Fruit fly (Drosophila melanogaster) whole organism, embryonic: ENCODE data around the gene CG42841.

Source experiments
- Atf-2 ChIP-seq: fragments of 200-800 bp; sonication (Bioruptor generic); optimal IDR thresholded peaks from 2 replicates; lab custom pipeline; 2016; ENCODE audit warnings: missing biosample characterization, missing genetic modification characterization
- Atf3 ChIP-seq: fragments of 200-800 bp; sonication (Bioruptor generic); optimal IDR thresholded peaks from 3 replicates; lab custom pipeline; 2016; ENCODE audit warnings: missing biosample characterization, missing genetic modification characterization
- CG10431 ChIP-seq: fragments of 200-800 bp; sonication (Bioruptor generic); optimal IDR thresholded peaks from 3 replicates; lab custom pipeline; 2018; ENCODE audit warnings: missing biosample characterization, mild to moderate bottlenecking, missing genetic modification characterization
- CG10543 ChIP-seq: fragments of 200-800 bp; sonication (Bioruptor generic); optimal IDR thresholded peaks from 3 replicates; lab custom pipeline; 2017; ENCODE audit warnings: missing biosample characterization, mild to moderate bottlenecking, missing genetic modification characterization, moderate library complexity
- CG11085 ChIP-seq: fragments of 200-800 bp; sonication (Bioruptor generic); IDR thresholded peaks from 2 replicates; pipeline ENCODE4 v1.3.6; 2022; ENCODE audit warnings: missing biosample characterization, missing genetic modification characterization
- CG11247 ChIP-seq: fragments of 200-800 bp; sonication (Bioruptor generic); IDR thresholded peaks from 2 replicates; pipeline ENCODE4 v1.3.6; 2022; ENCODE audit warnings: missing biosample characterization, missing genetic modification characterization
- CG11398 ChIP-seq: fragments of 200-800 bp; sonication (Bioruptor generic); optimal IDR thresholded peaks from 2 replicates; lab custom pipeline; 2016; ENCODE audit warnings: missing biosample characterization, missing genetic modification characterization
- CG11560 ChIP-seq: fragments of 200-800 bp; sonication (Bioruptor generic); IDR thresholded peaks from 3 replicates; pipeline ENCODE4 v1.3.6; 2022; ENCODE audit warnings: missing biosample characterization, missing genetic modification characterization
- CG14050 ChIP-seq: fragments of 200-800 bp; sonication (Bioruptor generic); IDR thresholded peaks from 3 replicates; pipeline ENCODE4 v1.3.6; 2022; ENCODE audit warnings: missing biosample characterization, missing genetic modification characterization
- CG1603 ChIP-seq: fragments of 200-800 bp; sonication (Bioruptor generic); optimal IDR thresholded peaks from 2 replicates; lab custom pipeline; 2019; ENCODE audit warnings: missing biosample characterization, mild to moderate bottlenecking, missing genetic modification characterization, moderate library complexity
- CG17186 ChIP-seq: fragments of 200-800 bp; sonication (Bioruptor generic); optimal IDR thresholded peaks from 3 replicates; lab custom pipeline; 2017; ENCODE audit warnings: missing biosample characterization, missing genetic modification reagents, missing genetic modification characterization
- CG3726 ChIP-seq: fragments of 200-800 bp; sonication (Bioruptor generic); IDR thresholded peaks from 3 replicates; pipeline ENCODE4, ENCODE4 v1.3.6; 2022; ENCODE audit warnings: missing biosample characterization, missing genetic modification characterization
- CG5245 ChIP-seq: fragments of 200-800 bp; sonication (Bioruptor generic); optimal IDR thresholded peaks from 3 replicates; lab custom pipeline; 2016; ENCODE audit warnings: missing biosample characterization, missing genetic modification characterization
- CG7372 ChIP-seq: fragments of 200-800 bp; sonication (Bioruptor generic); IDR thresholded peaks from 2 replicates; pipeline ENCODE4 v1.3.6; 2022; ENCODE audit warnings: missing biosample characterization, missing genetic modification characterization
- CG9215 ChIP-seq: fragments of 200-800 bp; sonication (Bioruptor generic); IDR thresholded peaks from 2 replicates; pipeline ENCODE4 v1.3.6; 2022; ENCODE audit warnings: missing biosample characterization, missing genetic modification characterization
- CG9437 ChIP-seq: fragments of 200-800 bp; sonication (Bioruptor generic); optimal IDR thresholded peaks from 2 replicates; lab custom pipeline; 2018; ENCODE audit warnings: missing biosample characterization, mild to moderate bottlenecking, missing genetic modification characterization
- D ChIP-seq, 2 experiments: fragments of 200-800 bp in 1 of 2; fragments of >200 bp in 1 of 2; sonication (Bioruptor generic) in 1 of 2; optimal IDR thresholded peaks; 2 replicates in 1 of 2; 3 replicates in 1 of 2; lab custom pipeline; 2017; ENCODE audit warnings: mild to moderate bottlenecking in 1 of 2, missing biosample characterization in 1 of 2, missing genetic modification characterization in 1 of 2, missing genetic modification reagents in 1 of 2
- Dad ChIP-seq: fragments of 200-800 bp; sonication (Bioruptor generic); optimal IDR thresholded peaks from 3 replicates; lab custom pipeline; 2016; ENCODE audit warnings: missing biosample characterization, missing genetic modification characterization
- Dek ChIP-seq: fragments of 200-800 bp; sonication (Bioruptor generic); optimal IDR thresholded peaks from 3 replicates; lab custom pipeline; 2019; ENCODE audit warnings: missing biosample characterization, mild to moderate bottlenecking, missing genetic modification characterization, moderate library complexity
- ERR ChIP-seq: fragments of 200-800 bp; sonication (Bioruptor generic); optimal IDR thresholded peaks from 2 replicates; lab custom pipeline; 2016; ENCODE audit warnings: missing biosample characterization, missing genetic modification characterization
- Elba2 ChIP-seq: fragments of 200-800 bp; sonication (Bioruptor generic); optimal IDR thresholded peaks from 3 replicates; lab custom pipeline; 2016; ENCODE audit warnings: missing biosample characterization, missing genetic modification characterization
- Gug ChIP-seq: fragments of 200-800 bp; sonication (Bioruptor generic); IDR thresholded peaks from 4 replicates; pipeline ENCODE4 v1.3.6; 2022; ENCODE audit warnings: missing biosample characterization, missing genetic modification characterization
- H15 ChIP-seq: fragments of 200-800 bp; sonication (Bioruptor generic); IDR thresholded peaks from 3 replicates; pipeline ENCODE4 v1.3.6; 2022; ENCODE audit warnings: missing biosample characterization, missing genetic modification characterization
- HLH3B ChIP-seq: fragments of 200-800 bp; sonication (Bioruptor generic); IDR thresholded peaks from 2 replicates; pipeline ENCODE4 v1.3.6; 2022; ENCODE audit warnings: missing biosample characterization, missing genetic modification characterization
- HmgD ChIP-seq: fragments of 200-800 bp; sonication (Bioruptor generic); optimal IDR thresholded peaks from 3 replicates; lab custom pipeline; 2016; ENCODE audit warnings: missing biosample characterization, missing genetic modification characterization
- Mes4 ChIP-seq: fragments of 200-800 bp; sonication (Bioruptor generic); optimal IDR thresholded peaks from 2 replicates; lab custom pipeline; 2016; ENCODE audit warnings: missing biosample characterization, missing genetic modification characterization
- btn ChIP-seq: fragments of 200-800 bp; sonication (Bioruptor generic); optimal IDR thresholded peaks from 2 replicates; lab custom pipeline; 2016; ENCODE audit warnings: missing biosample characterization, missing genetic modification characterization
- cato ChIP-seq: fragments of 200-800 bp; sonication (Bioruptor generic); optimal IDR thresholded peaks from 2 replicates; lab custom pipeline; 2016; ENCODE audit warnings: missing biosample characterization, missing genetic modification characterization, borderline replicate concordance
- chm ChIP-seq: fragments of 200-800 bp; sonication (Bioruptor generic); IDR thresholded peaks from 2 replicates; pipeline ENCODE4 v1.3.6; 2022; ENCODE audit warnings: missing biosample characterization, missing genetic modification characterization
- ci ChIP-seq: fragments of 200-800 bp; sonication (Bioruptor generic); IDR thresholded peaks from 3 replicates; pipeline ENCODE4 v1.3.6; 2022; ENCODE audit warnings: missing biosample characterization, missing genetic modification characterization
- da ChIP-seq: fragments of 200-800 bp; sonication (Bioruptor generic); optimal IDR thresholded peaks from 2 replicates; lab custom pipeline; 2016; ENCODE audit warnings: missing biosample characterization, missing genetic modification characterization
- dimm ChIP-seq: fragments of 200-800 bp; sonication (Bioruptor generic); IDR thresholded peaks from 2 replicates; pipeline ENCODE4 v1.3.6; 2022; ENCODE audit warnings: missing biosample characterization, missing genetic modification characterization
- en ChIP-seq: fragments of 200-800 bp; sonication (Bioruptor generic); optimal IDR thresholded peaks from 2 replicates; lab custom pipeline; 2016; ENCODE audit warnings: missing biosample characterization, missing genetic modification characterization
- esg ChIP-seq: fragments of 200-800 bp; sonication (Bioruptor generic); conservative IDR thresholded peaks from 2 replicates; pipeline ENCODE4 v1.3.6; 2022; ENCODE audit warnings: missing biosample characterization, missing genetic modification characterization
- gcm2 ChIP-seq: fragments of 200-800 bp; sonication (Bioruptor generic); optimal IDR thresholded peaks from 2 replicates; lab custom pipeline; 2016; ENCODE audit warnings: missing biosample characterization, missing genetic modification characterization
- ham ChIP-seq: fragments of 200-800 bp; sonication (Bioruptor generic); IDR thresholded peaks from 2 replicates; pipeline ENCODE4 v1.3.6; 2022; ENCODE audit warnings: missing biosample characterization, missing genetic modification characterization
- jumu ChIP-seq: fragments of 200-800 bp; sonication (Bioruptor generic); optimal IDR thresholded peaks from 3 replicates; lab custom pipeline; 2016; ENCODE audit warnings: missing biosample characterization, missing genetic modification characterization
- nmo ChIP-seq: fragments of 200-800 bp; sonication (Bioruptor generic); optimal IDR thresholded peaks from 2 replicates; lab custom pipeline; 2018; ENCODE audit warnings: missing biosample characterization, mild to moderate bottlenecking, missing genetic modification characterization, moderate library complexity
- pan ChIP-seq, 4 experiments: fragments of >200 bp in 3 of 4; fragments of 200-800 bp in 1 of 4; sonication (Bioruptor generic) in 1 of 4; optimal IDR thresholded peaks in 3 of 4; IDR thresholded peaks in 1 of 4; 2 replicates each; pipeline versions ENCODE4 v1.3.6 to Lab custom; 2017 to 2022; ENCODE audit warnings: missing biosample characterization in 2 of 4, missing genetic modification characterization in 2 of 4, mixed read lengths in 1 of 4
- peb ChIP-seq: fragments of 200-800 bp; sonication (Bioruptor generic); IDR thresholded peaks from 2 replicates; pipeline ENCODE4 v1.3.6; 2022; ENCODE audit warnings: missing biosample characterization, missing genetic modification characterization
- pum ChIP-seq: fragments of 200-800 bp; sonication (Bioruptor generic); optimal IDR thresholded peaks from 2 replicates; lab custom pipeline; 2016; ENCODE audit warnings: missing biosample characterization, missing genetic modification characterization
- scrt ChIP-seq: fragments of 200-800 bp; sonication (Bioruptor generic); optimal IDR thresholded peaks from 2 replicates; lab custom pipeline; 2018; ENCODE audit warnings: missing biosample characterization, mild to moderate bottlenecking, missing genetic modification characterization, moderate library complexity
- sd ChIP-seq: fragments of 200-800 bp; sonication (Bioruptor generic); optimal IDR thresholded peaks from 3 replicates; lab custom pipeline; 2018; ENCODE audit warnings: missing biosample characterization, mild to moderate bottlenecking, missing genetic modification characterization, moderate library complexity
- seq ChIP-seq: fragments of 200-800 bp; sonication (Bioruptor generic); IDR thresholded peaks from 2 replicates; pipeline ENCODE4 v1.3.6; 2022; ENCODE audit warnings: missing biosample characterization, missing genetic modification characterization
- shn ChIP-seq: fragments of 200-800 bp; sonication (Bioruptor generic); optimal IDR thresholded peaks from 3 replicates; lab custom pipeline; 2016; ENCODE audit warnings: missing biosample characterization, missing genetic modification characterization
- sob ChIP-seq: fragments of 200-800 bp; sonication (Bioruptor generic); IDR thresholded peaks from 2 replicates; pipeline ENCODE4 v1.3.6; 2022; ENCODE audit warnings: missing biosample characterization, missing genetic modification characterization
- sqz ChIP-seq: fragments of 200-800 bp; sonication (Bioruptor generic); optimal IDR thresholded peaks from 3 replicates; lab custom pipeline; 2018; ENCODE audit warnings: missing biosample characterization, mild to moderate bottlenecking, missing genetic modification characterization
- ssp ChIP-seq: fragments of 200-800 bp; sonication (Bioruptor generic); IDR thresholded peaks from 2 replicates; pipeline ENCODE4 v1.3.6; 2022; ENCODE audit warnings: missing biosample characterization, missing genetic modification characterization
- tin ChIP-seq: fragments of 200-800 bp; sonication (Bioruptor generic); optimal IDR thresholded peaks from 3 replicates; lab custom pipeline; 2016; ENCODE audit warnings: missing biosample characterization, missing genetic modification characterization
- trh ChIP-seq: fragments of 200-800 bp; sonication (Bioruptor generic); optimal IDR thresholded peaks from 2 replicates; lab custom pipeline; 2016; ENCODE audit warnings: missing biosample characterization, missing genetic modification characterization
- wor ChIP-seq: fragments of 200-800 bp; sonication (Bioruptor generic); IDR thresholded peaks from 2 replicates; pipeline ENCODE4 v1.3.6; 2022; ENCODE audit warnings: missing biosample characterization, missing genetic modification characterization

Gene CG42841

dm6 chr3L:1962964-1963363 lies 42.5 kb downstream of the CG42841 start, which contains the start of gene SCOT (continued):
- TF ChIP-seq scrt (GFP tag; lab: Kevin White, UChicago): no peak
- peak; percentile 57 for TF ChIP-seq CG9215 (GFP tag; lab: Robert Waterston, UW)
- TF ChIP-seq Atf3 (GFP tag; lab: Kevin White, UChicago): peak; percentile 27
- peak; percentile 75 for TF ChIP-seq wor
- TF ChIP-seq CG14050 (GFP tag; lab: Robert Waterston, UW): peak; percentile 75
- TF ChIP-seq CG11560: peak; percentile 66; the same call in 2 of the 3 replicates
- TF ChIP-seq seq (GFP tag; lab: Robert Waterston, UW): peak; percentile 78
- TF ChIP-seq Dad (GFP tag; lab: Kevin White, UChicago): peak; percentile 39
- TF ChIP-seq ham (GFP tag; lab: Robert Waterston, UW): no peak
- peak; percentile 35 for TF ChIP-seq HmgD
- TF ChIP-seq CG7372 (GFP tag; lab: Robert Waterston, UW): peak; percentile 57; the same call in 1 of the 2 replicates
- TF ChIP-seq peb (GFP tag; lab: Robert Waterston, UW): peak; percentile 45
- TF ChIP-seq sd (tag; lab: Kevin White, UChicago): no peak
- peak; percentile 69; the same call in 1 of the 2 replicates for TF ChIP-seq chm (GFP tag; lab: Robert Waterston, UW)
- no peak for TF ChIP-seq D (optimal IDR thresholded peaks at IDR 0.05; lab: Kevin White, UChicago)
- TF ChIP-seq D (GFP tag; optimal IDR thresholded peaks at IDR 0.05; lab: Kevin White, UChicago): no peak
- peak; percentile 66 for TF ChIP-seq ssp (GFP tag; lab: Robert Waterston, UW)
- no peak for TF ChIP-seq trh
- TF ChIP-seq ERR (GFP tag; lab: Kevin White, UChicago): peak; percentile 50
- TF ChIP-seq CG3726 (GFP tag; lab: Robert Waterston, UW): 0 out of 3 replicates have a peak, but pooled peaks have one; percentile 50
- TF ChIP-seq nmo (GFP tag; lab: Kevin White, UChicago): peak; percentile 76
- TF ChIP-seq cato (GFP tag; lab: Kevin White, UChicago): peak; percentile 44
- peak; percentile 33 for TF ChIP-seq CG9437 (GFP tag; lab: Kevin White, UChicago)
- TF ChIP-seq btn: peak; percentile 36
- peak; percentile 47 for TF ChIP-seq Atf-2 (GFP tag; lab: Kevin White, UChicago)
- peak; percentile 7 for TF ChIP-seq gcm2
- TF ChIP-seq sob (GFP tag; lab: Robert Waterston, UW): peak; percentile 76
- TF ChIP-seq dimm (GFP tag; lab: Robert Waterston, UW): peak; percentile 49
- peak; percentile 71; the same call in 2 of the 3 replicates for TF ChIP-seq H15 (GFP tag; lab: Robert Waterston, UW)
- peak; percentile 62 for TF ChIP-seq da (GFP tag; lab: Kevin White, UChicago)
- peak; percentile 81 for TF ChIP-seq esg (GFP tag; lab: Robert Waterston, UW)
- peak; percentile 68 for TF ChIP-seq jumu (GFP tag; lab: Kevin White, UChicago)
- TF ChIP-seq CG17186 (GFP tag; lab: Kevin White, UChicago): no peak
- TF ChIP-seq Mes4: peak; percentile 56
- TF ChIP-seq CG10543 (GFP tag; lab: Kevin White, UChicago): peak; percentile 27
- no peak for TF ChIP-seq sqz
- peak; percentile 25 for TF ChIP-seq Elba2 (GFP tag; lab: Kevin White, UChicago)
- TF ChIP-seq en (GFP tag; lab: Kevin White, UChicago): no peak
- no peak for TF ChIP-seq Dek (tag; lab: Kevin White, UChicago)
- no peak for TF ChIP-seq CG11085
- peak; percentile 40 for TF ChIP-seq CG5245
- TF ChIP-seq tin (GFP tag; lab: Kevin White, UChicago): peak; percentile 41
- TF ChIP-seq CG10431 (GFP tag; lab: Kevin White, UChicago): no peak
- TF ChIP-seq Gug (GFP tag; lab: Robert Waterston, UW): peak; percentile 75
- TF ChIP-seq ci: peak; percentile 92
- no peak for TF ChIP-seq CG1603 (tag; lab: Kevin White, UChicago)
- peak; percentile 80 for TF ChIP-seq HLH3B
- peak; percentile 48 for TF ChIP-seq shn (GFP tag; lab: Kevin White, UChicago)
- peak; percentile 73 for TF ChIP-seq CG11398 (GFP tag; lab: Kevin White, UChicago)
- no peak for TF ChIP-seq pan (optimal IDR thresholded peaks at IDR 0.05; lab: Kevin White, UChicago)
- peak in 1 of 2 experiments; percentile 89 for TF ChIP-seq pan (GFP tag; optimal IDR thresholded peaks at IDR 0.05 in 1 of 2, IDR thresholded peaks at IDR 0.05 in 1 of 2)
- peak; percentile 54 for TF ChIP-seq pum (GFP tag; lab: Kevin White, UChicago)
- peak; percentile 69 for TF ChIP-seq CG11247 (GFP tag; lab: Robert Waterston, UW)
